Worm (Caenorhabditis elegans): ENCODE measurements around the gene col-10.

The col-10 gene

DNA sequence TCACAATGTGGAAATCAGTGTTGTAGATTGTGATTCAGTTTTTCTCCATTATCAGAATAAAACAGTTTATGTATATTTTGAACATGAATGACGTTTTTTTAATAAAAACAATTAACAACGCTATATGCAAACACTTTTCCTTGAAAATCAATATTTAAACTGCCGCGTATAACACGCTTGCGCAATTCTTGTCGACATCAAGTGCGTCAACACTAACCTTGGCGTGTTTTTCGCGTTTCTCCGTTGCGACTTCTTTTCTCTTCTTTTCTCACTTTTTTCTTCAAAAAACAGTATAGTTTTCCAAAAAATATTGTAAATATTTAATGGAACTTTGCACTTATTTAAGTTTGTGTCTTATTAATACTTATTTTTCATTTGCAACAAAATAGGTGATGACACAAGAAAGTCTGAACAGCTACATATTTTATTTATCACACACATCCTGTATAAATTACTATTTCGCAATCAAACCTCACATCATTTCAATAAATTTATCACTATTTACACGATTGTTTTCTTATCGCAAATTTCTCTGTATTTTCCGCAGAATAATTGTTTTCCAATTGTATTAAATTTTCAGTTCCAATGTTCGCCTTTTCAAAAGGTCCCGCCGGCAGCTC is 10.2 kb upstream of the col-10 start, which contains the start of gene spas-1:
spas-1 (plus strand) TSS at position 572 of the 620 bp plus-strand sequence.
- TF ChIP-seq hlh-1 (tag; optimal IDR thresholded peaks at IDR 0.05) = no peak
- no peak for TF ChIP-seq nhr-28 (tag; optimal IDR thresholded peaks at IDR 0.05)
- no peak for TF ChIP-seq unc-39 (tag; optimal IDR thresholded peaks at IDR 0.05)
- no peak for TF ChIP-seq ceh-83 (GFP tag; optimal IDR thresholded peaks at IDR 0.05)
- TF ChIP-seq pha-4 (tag; optimal IDR thresholded peaks at IDR 0.05) = peak; percentile 84
- no peak for TF ChIP-seq ces-1 (GFP tag; optimal IDR thresholded peaks at IDR 0.05)
- TF ChIP-seq tbx-8 (GFP tag; optimal IDR thresholded peaks at IDR 0.05) = no peak
- peak; percentile 32 for TF ChIP-seq mls-2 (tag; optimal IDR thresholded peaks at IDR 0.05)
- TF ChIP-seq zip-8 (tag; optimal IDR thresholded peaks at IDR 0.05) = peak; percentile 62
- no peak for TF ChIP-seq bed-3 (GFP tag; optimal IDR thresholded peaks at IDR 0.05)
- peak; percentile 38 for TF ChIP-seq unc-62 (GFP tag; optimal IDR thresholded peaks at IDR 0.05)
- TF ChIP-seq mep-1 (tag; optimal IDR thresholded peaks at IDR 0.05) = peak; percentile 93
- TF ChIP-seq ceh-39 (tag; optimal IDR thresholded peaks at IDR 0.05) = no peak
- TF ChIP-seq flh-1 (GFP tag; optimal IDR thresholded peaks at IDR 0.05) = no peak
- TF ChIP-seq sptf-1 (tag; optimal IDR thresholded peaks at IDR 0.05) = no peak
- TF ChIP-seq cnd-1 (tag; optimal IDR thresholded peaks at IDR 0.05) = no peak
- TF ChIP-seq nhr-237 (tag; optimal IDR thresholded peaks at IDR 0.05) = peak; percentile 86
- no peak for TF ChIP-seq sem-2 (GFP tag; optimal IDR thresholded peaks at IDR 0.05)
- peak; percentile 56 for TF ChIP-seq ceh-43 (GFP tag; optimal IDR thresholded peaks at IDR 0.05)
- TF ChIP-seq snpc-4 (tag; optimal IDR thresholded peaks at IDR 0.05) = no peak
- no peak for TF ChIP-seq ztf-11 (tag; optimal IDR thresholded peaks at IDR 0.05)
- peak; percentile 60 for TF ChIP-seq M03D4.4 (tag; optimal IDR thresholded peaks at IDR 0.05)
- TF ChIP-seq nhr-2 (tag; optimal IDR thresholded peaks at IDR 0.05) = peak; percentile 15
- TF ChIP-seq blmp-1 (tag; optimal IDR thresholded peaks at IDR 0.05) = no peak
- TF ChIP-seq nhr-76 (tag; optimal IDR thresholded peaks at IDR 0.05) = no peak
- no peak for TF ChIP-seq elt-1 (tag; optimal IDR thresholded peaks at IDR 0.05; ENCODE audit: borderline replicate concordance, insufficient read depth)
- peak; percentile 34 for TF ChIP-seq drap-1 (GFP tag; optimal IDR thresholded peaks at IDR 0.05)
- TF ChIP-seq lsy-2 (tag; optimal IDR thresholded peaks at IDR 0.05) = no peak
- no peak for TF ChIP-seq mab-5 (tag; optimal IDR thresholded peaks at IDR 0.05)
- no peak for TF ChIP-seq nhr-12 (tag; optimal IDR thresholded peaks at IDR 0.05)
- TF ChIP-seq unc-120 (tag; optimal IDR thresholded peaks at IDR 0.05; ENCODE audit: poor library complexity, severe bottlenecking) = no peak
- no peak for TF ChIP-seq ham-2 (GFP tag; optimal IDR thresholded peaks at IDR 0.05)
- no peak for TF ChIP-seq elt-3 (tag; optimal IDR thresholded peaks at IDR 0.05)
- peak; percentile 78 for TF ChIP-seq lin-13 (tag; optimal IDR thresholded peaks at IDR 0.05)
- TF ChIP-seq lin-32 (GFP tag; optimal IDR thresholded peaks at IDR 0.05) = peak; percentile 42

- no peak for TF ChIP-seq bed-3 (GFP tag; optimal IDR thresholded peaks at IDR 0.05)
- no peak for TF ChIP-seq lsy-2 (tag; optimal IDR thresholded peaks at IDR 0.05)
- TF ChIP-seq drap-1 (GFP tag; optimal IDR thresholded peaks at IDR 0.05) = no peak
- TF ChIP-seq ztf-11 (tag; optimal IDR thresholded peaks at IDR 0.05) = no peak
- no peak for TF ChIP-seq snpc-4 (tag; optimal IDR thresholded peaks at IDR 0.05)
- TF ChIP-seq tbx-8 (GFP tag; optimal IDR thresholded peaks at IDR 0.05) = no peak
- no peak for TF ChIP-seq elt-1 (tag; optimal IDR thresholded peaks at IDR 0.05; ENCODE audit: borderline replicate concordance, insufficient read depth)
- TF ChIP-seq zip-8 (tag; optimal IDR thresholded peaks at IDR 0.05) = no peak
- TF ChIP-seq unc-120 (tag; optimal IDR thresholded peaks at IDR 0.05; ENCODE audit: poor library complexity, severe bottlenecking) = no peak
- TF ChIP-seq sptf-1 (tag; optimal IDR thresholded peaks at IDR 0.05) = no peak
- no peak for TF ChIP-seq lin-13 (tag; optimal IDR thresholded peaks at IDR 0.05)
- no peak for TF ChIP-seq mls-2 (tag; optimal IDR thresholded peaks at IDR 0.05)
- no peak for TF ChIP-seq nhr-237 (tag; optimal IDR thresholded peaks at IDR 0.05)
- TF ChIP-seq M03D4.4 (tag; optimal IDR thresholded peaks at IDR 0.05) = no peak
- no peak for TF ChIP-seq cnd-1 (tag; optimal IDR thresholded peaks at IDR 0.05)
Measured at ce11 chrV:9173789-9174188, 8.7 kb upstream of the col-10 start, which contains the start of gene pqn-16. Gene pqn-16, plus strand, starts transcription at chrV:9174089.

DNA sequence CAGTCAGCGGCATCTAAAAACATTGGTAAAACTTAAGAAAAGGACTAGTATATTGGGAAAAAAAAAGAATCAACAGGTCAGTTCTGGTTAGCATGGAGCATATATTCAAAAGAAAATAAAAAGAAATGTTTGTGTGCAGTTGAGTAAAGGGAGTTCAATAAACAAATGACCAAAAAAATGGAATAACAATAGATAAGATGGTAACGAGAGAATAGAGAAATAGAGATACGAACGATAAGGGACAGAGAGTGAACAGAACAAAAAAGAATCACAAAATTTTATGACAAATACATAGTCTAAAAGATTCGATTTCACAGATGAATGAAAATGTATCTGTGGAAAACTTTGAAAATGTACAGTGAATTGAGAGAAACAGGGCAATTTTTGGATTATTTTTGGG is 7.9 kb upstream of the col-10 start, which contains the start of gene gad-3:
gad-3 (minus strand) TSS at position 17 of the 400 bp plus-strand sequence.
- TF ChIP-seq unc-62 (GFP tag; optimal IDR thresholded peaks at IDR 0.05) (no peak), ceh-39 (tag; optimal IDR thresholded peaks at IDR 0.05) (no peak), M03D4.4 (tag; optimal IDR thresholded peaks at IDR 0.05) (no peak), nhr-2 (tag; optimal IDR thresholded peaks at IDR 0.05) (no peak), sptf-1 (tag; optimal IDR thresholded peaks at IDR 0.05) (no peak), sem-2 (GFP tag; optimal IDR thresholded peaks at IDR 0.05) (no peak), unc-120 (tag; optimal IDR thresholded peaks at IDR 0.05; ENCODE audit: poor library complexity, severe bottlenecking) (no peak), nhr-28 (tag; optimal IDR thresholded peaks at IDR 0.05) (no peak), flh-1 (GFP tag; optimal IDR thresholded peaks at IDR 0.05) (no peak), zip-8 (tag; optimal IDR thresholded peaks at IDR 0.05) (no peak)
